Worm (Caenorhabditis elegans) whole organism, L2 larva: Measurements from ENCODE around the gene R13H4.6.

ENCODE experiments used
- ama-1 ChIP-seq: fragments of 150-350 bp; optimal IDR thresholded peaks from 2 replicates; lab custom pipeline; 2018; ENCODE audit warnings: inconsistent platforms
- ceh-82 ChIP-seq: fragments of 150-350 bp; optimal IDR thresholded peaks from 2 replicates; lab custom pipeline; 2014; ENCODE audit warnings: missing biosample characterization, missing genetic modification characterization
- egl-27 ChIP-seq: sonication (generic microtip); optimal IDR thresholded peaks from 3 replicates; lab custom pipeline; 2017; ENCODE audit warnings: missing biosample characterization, missing genetic modification reagents, missing genetic modification characterization
- elt-1 ChIP-seq: fragments of 150-350 bp; optimal IDR thresholded peaks from 2 replicates; lab custom pipeline; 2014; ENCODE audit warnings: missing biosample characterization, missing genetic modification characterization
- elt-3 ChIP-seq: sonication (generic microtip); optimal IDR thresholded peaks from 2 replicates; lab custom pipeline; 2017; ENCODE audit warnings: missing biosample characterization, missing genetic modification characterization
- fos-1 ChIP-seq: fragments of 150-350 bp; optimal IDR thresholded peaks from 2 replicates; lab custom pipeline; 2014; ENCODE audit warnings: missing biosample characterization, missing genetic modification characterization
- gmeb-1 ChIP-seq: fragments of 150-350 bp; optimal IDR thresholded peaks from 2 replicates; lab custom pipeline; 2014; ENCODE audit warnings: missing biosample characterization, missing genetic modification characterization
- lsy-2 ChIP-seq, 2 experiments: fragments of 150-350 bp in 1 of 2; sonication (generic microtip) in 1 of 2; optimal IDR thresholded peaks; 2 replicates each; lab custom pipeline; 2014 to 2017; ENCODE audit warnings: missing biosample characterization in 2 of 2, missing genetic modification characterization in 2 of 2
- mdl-1 ChIP-seq, 2 experiments: fragments of 150-350 bp in 1 of 2; sonication (generic microtip) in 1 of 2; optimal IDR thresholded peaks; 2 replicates each; lab custom pipeline; 2017; ENCODE audit warnings: missing biosample characterization in 2 of 2, missing genetic modification characterization in 2 of 2
- nhr-6 ChIP-seq: fragments of 150-350 bp; optimal IDR thresholded peaks from 2 replicates; lab custom pipeline; 2014; ENCODE audit warnings: missing biosample characterization, missing genetic modification characterization
- unc-62 ChIP-seq: fragments of 150-350 bp; optimal IDR thresholded peaks from 2 replicates; lab custom pipeline; 2014; ENCODE audit warnings: missing biosample characterization, missing genetic modification reagents, missing genetic modification characterization

ce11 chrV:11822461-11822939, 40.4 kb upstream of the R13H4.6 start, which contains the start of gene pyc-1:
- TF ChIP-seq elt-3 (tag; lab: Kevin White, UChicago) (no peak), lsy-2 (tag; optimal IDR thresholded peaks at IDR 0.05; lab: Kevin White, UChicago) (peak in 1 of 2 experiments; percentile 62), ama-1 (lab: Kevin White, UChicago) (no peak), unc-62 (GFP tag; lab: Kevin White, UChicago) (no peak), ceh-82 (no peak), egl-27 (tag; lab: Kevin White, UChicago) (no peak), gmeb-1 (peak; percentile 57), fos-1 (tag; lab: Kevin White, UChicago) (peak; percentile 32), mdl-1 (tag; optimal IDR thresholded peaks at IDR 0.05; lab: Kevin White, UChicago) (peak in 1 of 2 experiments; percentile 36), elt-1 (tag; lab: Kevin White, UChicago) (no peak), nhr-6 (tag; lab: Kevin White, UChicago) (peak; percentile 45)
